Fruit fly (Drosophila melanogaster) whole organism, embryonic: ENCODE results near the gene Rbp.

Experiments used
- Atf-2 ChIP-seq: fragments of 200-800 bp; sonication (Bioruptor generic); optimal IDR thresholded peaks from 2 replicates; lab custom pipeline; 2016; ENCODE audit warnings: missing biosample characterization, missing genetic modification characterization
- B-H1 ChIP-seq: fragments of 200-800 bp; sonication (Bioruptor generic); IDR thresholded peaks from 3 replicates; pipeline ENCODE4 v1.3.6; 2022; ENCODE audit warnings: missing biosample characterization, missing genetic modification characterization
- Blimp-1 ChIP-seq: fragments of 200-800 bp; sonication (Bioruptor generic); optimal IDR thresholded peaks from 3 replicates; lab custom pipeline; 2018; ENCODE audit warnings: missing biosample characterization, missing genetic modification characterization, mild to moderate bottlenecking, moderate library complexity, missing genetic modification reagents
- CG10267 ChIP-seq: fragments of 200-800 bp; sonication (Bioruptor generic); optimal IDR thresholded peaks from 2 replicates; lab custom pipeline; 2018; ENCODE audit warnings: missing biosample characterization, mild to moderate bottlenecking, missing genetic modification characterization, moderate library complexity
- CG10654 ChIP-seq: fragments of 200-800 bp; sonication (Bioruptor generic); optimal IDR thresholded peaks from 2 replicates; lab custom pipeline; 2016; ENCODE audit warnings: missing biosample characterization, missing genetic modification characterization
- CG10959 ChIP-seq: fragments of 200-800 bp; sonication (Bioruptor generic); IDR thresholded peaks from 2 replicates; pipeline ENCODE4 v1.3.6; 2022; ENCODE audit warnings: missing biosample characterization, missing genetic modification characterization
- CG11695 ChIP-seq: fragments of 200-800 bp; sonication (Bioruptor generic); IDR thresholded peaks from 3 replicates; pipeline ENCODE4 v1.3.6; 2022; ENCODE audit warnings: missing biosample characterization, missing genetic modification characterization
- CG12155 ChIP-seq: fragments of 200-800 bp; sonication (Bioruptor generic); optimal IDR thresholded peaks from 3 replicates; lab custom pipeline; 2016; ENCODE audit warnings: missing biosample characterization, missing genetic modification characterization
- CG12659 ChIP-seq: fragments of 200-800 bp; sonication (Bioruptor generic); optimal IDR thresholded peaks from 3 replicates; lab custom pipeline; 2017; ENCODE audit warnings: mild to moderate bottlenecking, missing biosample characterization, missing genetic modification reagents, missing genetic modification characterization
- CG13775 ChIP-seq: fragments of 200-800 bp; sonication (Bioruptor generic); optimal IDR thresholded peaks from 3 replicates; lab custom pipeline; 2017; ENCODE audit warnings: missing biosample characterization, mild to moderate bottlenecking, missing genetic modification characterization
- CG14710 ChIP-seq: fragments of 200-800 bp; sonication (Bioruptor generic); optimal IDR thresholded peaks from 3 replicates; lab custom pipeline; 2019; ENCODE audit warnings: missing biosample characterization, mild to moderate bottlenecking, missing genetic modification characterization, moderate library complexity
- CG1529 ChIP-seq: fragments of 200-800 bp; sonication (Bioruptor generic); optimal IDR thresholded peaks from 3 replicates; lab custom pipeline; 2018; ENCODE audit warnings: missing biosample characterization, missing genetic modification characterization
- CG17186 ChIP-seq: fragments of 200-800 bp; sonication (Bioruptor generic); optimal IDR thresholded peaks from 3 replicates; lab custom pipeline; 2017; ENCODE audit warnings: missing biosample characterization, missing genetic modification reagents, missing genetic modification characterization
- CG18011 ChIP-seq: fragments of 200-800 bp; sonication (Bioruptor generic); optimal IDR thresholded peaks from 2 replicates; lab custom pipeline; 2017; ENCODE audit warnings: missing biosample characterization, missing genetic modification characterization, mild to moderate bottlenecking, moderate library complexity, missing genotype
- CG18262 ChIP-seq: fragments of 200-800 bp; optimal IDR thresholded peaks from 3 replicates; lab custom pipeline; 2019; ENCODE audit warnings: missing biosample characterization, mild to moderate bottlenecking, missing genetic modification characterization, moderate library complexity
- CG18619 ChIP-seq: fragments of 200-800 bp; sonication (Bioruptor generic); optimal IDR thresholded peaks from 3 replicates; lab custom pipeline; 2017; ENCODE audit warnings: missing biosample characterization, mild to moderate bottlenecking, missing genetic modification characterization
- CG30020 ChIP-seq: fragments of 200-800 bp; optimal IDR thresholded peaks from 2 replicates; lab custom pipeline; 2019; ENCODE audit warnings: missing biosample characterization, mild to moderate bottlenecking, missing genetic modification characterization, moderate library complexity
- CG31441 ChIP-seq: fragments of 200-800 bp; sonication (Bioruptor generic); IDR thresholded peaks from 2 replicates; pipeline ENCODE4 v1.3.6; 2022; ENCODE audit warnings: missing biosample characterization, missing genetic modification characterization
- CG3847 ChIP-seq: fragments of 200-800 bp; sonication (Bioruptor generic); IDR thresholded peaks from 2 replicates; pipeline ENCODE4 v1.3.6; 2022; ENCODE audit warnings: missing biosample characterization, missing genetic modification characterization
- CG7271 ChIP-seq: fragments of 200-800 bp; sonication (Bioruptor generic); optimal IDR thresholded peaks from 2 replicates; lab custom pipeline; 2018; ENCODE audit warnings: missing biosample characterization, mild to moderate bottlenecking, missing genetic modification characterization, moderate library complexity
- CG7963 ChIP-seq: fragments of 200-800 bp; sonication (Bioruptor generic); IDR thresholded peaks from 3 replicates; pipeline ENCODE4 v1.3.6; 2022; ENCODE audit warnings: missing biosample characterization, missing genetic modification characterization; ENCODE audit not compliant: partially characterized antibody
- CG7987 ChIP-seq: fragments of 200-800 bp; sonication (Bioruptor generic); optimal IDR thresholded peaks from 2 replicates; lab custom pipeline; 2018; ENCODE audit warnings: missing biosample characterization, mild to moderate bottlenecking, missing genetic modification characterization, moderate library complexity
- CG8765 ChIP-seq: fragments of 200-800 bp; sonication (Bioruptor generic); IDR thresholded peaks from 2 replicates; pipeline ENCODE4 v1.3.6; 2022; ENCODE audit warnings: missing biosample characterization, missing genetic modification characterization
- CG9797 ChIP-seq: fragments of 200-800 bp; sonication (Bioruptor generic); optimal IDR thresholded peaks from 3 replicates; lab custom pipeline; 2018; ENCODE audit warnings: missing biosample characterization, mild to moderate bottlenecking, missing genetic modification characterization
- Deaf1 ChIP-seq: fragments of 200-800 bp; optimal IDR thresholded peaks from 3 replicates; lab custom pipeline; 2019; ENCODE audit warnings: missing biosample characterization, mild to moderate bottlenecking, missing genetic modification characterization, moderate library complexity
- Doc2 ChIP-seq: fragments of 200-800 bp; sonication (Bioruptor generic); IDR thresholded peaks from 2 replicates; pipeline ENCODE4 v1.3.6; 2022; ENCODE audit warnings: missing biosample characterization, missing genetic modification characterization
- Drgx ChIP-seq: fragments of 200-800 bp; sonication (Bioruptor generic); IDR thresholded peaks from 2 replicates; pipeline ENCODE4 v1.3.6; 2022; ENCODE audit warnings: missing biosample characterization, missing genetic modification characterization
- Elba2 ChIP-seq: fragments of 200-800 bp; sonication (Bioruptor generic); optimal IDR thresholded peaks from 3 replicates; lab custom pipeline; 2016; ENCODE audit warnings: missing biosample characterization, missing genetic modification characterization
- HLH4C ChIP-seq: fragments of 200-800 bp; sonication (Bioruptor generic); IDR thresholded peaks from 3 replicates; pipeline ENCODE4 v1.3.6; 2022; ENCODE audit warnings: missing biosample characterization, missing genetic modification characterization; ENCODE audit not compliant: partially characterized antibody
- Hr39 ChIP-seq: fragments of >200 bp; optimal IDR thresholded peaks from 2 replicates; lab custom pipeline; 2017
- Jarid2 ChIP-seq: fragments of 200-800 bp; sonication (Bioruptor generic); optimal IDR thresholded peaks from 3 replicates; lab custom pipeline; 2017; ENCODE audit warnings: mild to moderate bottlenecking, missing biosample characterization, missing genetic modification reagents, missing genetic modification characterization
- Kr ChIP-seq: fragments of 200-800 bp; sonication (Bioruptor generic); optimal IDR thresholded peaks from 2 replicates; lab custom pipeline; 2017; ENCODE audit warnings: missing biosample characterization, mild to moderate bottlenecking, missing genetic modification characterization
- MESR4 ChIP-seq: fragments of 200-800 bp; sonication (Bioruptor generic); optimal IDR thresholded peaks from 2 replicates; lab custom pipeline; 2018; ENCODE audit warnings: missing biosample characterization, mild to moderate bottlenecking, missing genetic modification characterization, moderate library complexity
- NC2α ChIP-seq: fragments of 200-800 bp; sonication (Bioruptor generic); optimal IDR thresholded peaks from 2 replicates; lab custom pipeline; 2016; ENCODE audit warnings: missing biosample characterization, missing genetic modification characterization
- Nf-YA ChIP-seq: fragments of 200-800 bp; sonication (Bioruptor generic); IDR thresholded peaks from 2 replicates; pipeline ENCODE4 v1.3.6; 2022; ENCODE audit warnings: missing biosample characterization, missing genetic modification characterization
- Oaz ChIP-seq: fragments of 200-800 bp; sonication (Bioruptor generic); IDR thresholded peaks from 2 replicates; pipeline ENCODE4 v1.3.6; 2022; ENCODE audit warnings: missing biosample characterization, missing genetic modification characterization
- Optix ChIP-seq: fragments of 200-800 bp; sonication (Bioruptor generic); IDR thresholded peaks from 3 replicates; pipeline ENCODE4 v1.3.6; 2022; ENCODE audit warnings: missing biosample characterization, missing genetic modification characterization
- ab ChIP-seq: fragments of 200-800 bp; sonication (Bioruptor generic); optimal IDR thresholded peaks from 2 replicates; lab custom pipeline; 2016; ENCODE audit warnings: missing biosample characterization, missing genetic modification characterization
- abd-A ChIP-seq: fragments of 200-800 bp; sonication (Bioruptor generic); optimal IDR thresholded peaks from 3 replicates; lab custom pipeline; 2019; ENCODE audit warnings: missing biosample characterization, mild to moderate bottlenecking, missing genetic modification characterization, moderate library complexity
- dmrt99B ChIP-seq: fragments of 200-800 bp; sonication (Bioruptor generic); optimal IDR thresholded peaks from 2 replicates; lab custom pipeline; 2018; ENCODE audit warnings: missing biosample characterization, mild to moderate bottlenecking, missing genetic modification characterization, moderate library complexity
- gem ChIP-seq: fragments of 200-800 bp; sonication (Bioruptor generic); optimal IDR thresholded peaks from 2 replicates; lab custom pipeline; 2019; ENCODE audit warnings: missing biosample characterization, mild to moderate bottlenecking, missing genetic modification characterization, moderate library complexity
- gfzf ChIP-seq: fragments of 200-800 bp; sonication (Bioruptor generic); optimal IDR thresholded peaks from 2 replicates; lab custom pipeline; 2016; ENCODE audit warnings: missing biosample characterization, mild to moderate bottlenecking, missing genetic modification characterization, moderate library complexity
- inv ChIP-seq: fragments of 200-800 bp; sonication (Bioruptor generic); IDR thresholded peaks from 2 replicates; pipeline ENCODE4 v1.3.6; 2022; ENCODE audit warnings: missing biosample characterization, missing genetic modification characterization; ENCODE audit not compliant: partially characterized antibody
- ken ChIP-seq: fragments of 200-800 bp; sonication (Bioruptor generic); IDR thresholded peaks from 3 replicates; pipeline ENCODE4 v1.3.6; 2022; ENCODE audit warnings: missing biosample characterization, missing genetic modification characterization
- mld ChIP-seq: fragments of 200-800 bp; sonication (Bioruptor generic); IDR thresholded peaks from 3 replicates; pipeline ENCODE4 v1.3.6; 2022; ENCODE audit warnings: missing biosample characterization, missing genetic modification characterization; ENCODE audit not compliant: partially characterized antibody
- repo ChIP-seq: fragments of 200-800 bp; sonication (Bioruptor generic); optimal IDR thresholded peaks from 2 replicates; lab custom pipeline; 2016; ENCODE audit warnings: missing biosample characterization, missing genetic modification characterization
- rib ChIP-seq: fragments of 200-800 bp; sonication (Bioruptor generic); IDR thresholded peaks from 2 replicates; pipeline ENCODE4 v1.3.6; 2022; ENCODE audit warnings: missing biosample characterization, missing genetic modification characterization
- sqz ChIP-seq: fragments of 200-800 bp; sonication (Bioruptor generic); optimal IDR thresholded peaks from 3 replicates; lab custom pipeline; 2018; ENCODE audit warnings: missing biosample characterization, mild to moderate bottlenecking, missing genetic modification characterization
- tup ChIP-seq: fragments of 200-800 bp; sonication (Bioruptor generic); optimal IDR thresholded peaks from 2 replicates; lab custom pipeline; 2016; ENCODE audit warnings: missing biosample characterization, mild to moderate bottlenecking, missing genetic modification characterization, moderate library complexity
- z ChIP-seq: fragments of 200-800 bp; sonication (Bioruptor generic); IDR thresholded peaks from 3 replicates; pipeline ENCODE4 v1.3.6; 2022; ENCODE audit warnings: missing biosample characterization, missing genetic modification characterization
- zen ChIP-seq: fragments of 200-800 bp; sonication (Bioruptor generic); optimal IDR thresholded peaks from 3 replicates; lab custom pipeline; 2018; ENCODE audit warnings: missing biosample characterization, mild to moderate bottlenecking, missing genetic modification characterization, moderate library complexity

Gene Rbp

dm6 chr3R:15420375-15420931 is 46.0 kb downstream of the Rbp start (continued):
- TF ChIP-seq CG7963 (GFP tag; lab: Robert Waterston, UW), result no peak
- no peak for TF ChIP-seq CG18262 (tag; lab: Kevin White, UChicago)
- TF ChIP-seq Kr (GFP tag; lab: Kevin White, UChicago), result peak; percentile 90
- no peak for TF ChIP-seq tup
- no peak for TF ChIP-seq CG18011 (GFP tag; lab: Kevin White, UChicago)
- TF ChIP-seq B-H1 (GFP tag; lab: Robert Waterston, UW), result no peak
- no peak for TF ChIP-seq HLH4C (GFP tag; lab: Robert Waterston, UW)
- TF ChIP-seq rib (GFP tag; lab: Robert Waterston, UW), result peak; percentile 25; the same call in 1 of the 2 replicates
- TF ChIP-seq CG1529, result no peak
- TF ChIP-seq Jarid2, result peak; percentile 43
- TF ChIP-seq Hr39 (lab: Kevin White, UChicago), result peak; percentile 98
- TF ChIP-seq Nf-YA (GFP tag; lab: Robert Waterston, UW), result 0 out of 2 replicates have a peak, but pooled peaks have one; percentile 10
- TF ChIP-seq dmrt99B (tag; lab: Kevin White, UChicago), result no peak
- TF ChIP-seq inv (GFP tag; lab: Robert Waterston, UW), result no peak
- TF ChIP-seq CG18619 (GFP tag; lab: Kevin White, UChicago), result no peak
- TF ChIP-seq repo (GFP tag; lab: Kevin White, UChicago), result no peak
- TF ChIP-seq CG8765 (GFP tag; lab: Robert Waterston, UW), result no peak
- TF ChIP-seq Oaz (GFP tag; lab: Robert Waterston, UW), result no peak
- TF ChIP-seq MESR4 (GFP tag; lab: Kevin White, UChicago), result peak; percentile 5
- TF ChIP-seq ken (GFP tag; lab: Robert Waterston, UW), result no peak
- no peak for TF ChIP-seq CG10959 (GFP tag; lab: Robert Waterston, UW)
- no peak for TF ChIP-seq NC2α (GFP tag; lab: Kevin White, UChicago)
- no peak for TF ChIP-seq CG10267 (tag; lab: Kevin White, UChicago)
- peak; percentile 44 for TF ChIP-seq Blimp-1 (GFP tag; lab: Kevin White, UChicago)
- TF ChIP-seq CG3847 (GFP tag; lab: Robert Waterston, UW), result no peak
- peak; percentile 99 for TF ChIP-seq Deaf1 (tag; lab: Kevin White, UChicago)
- TF ChIP-seq mld (GFP tag; lab: Robert Waterston, UW), result no peak
- no peak for TF ChIP-seq gfzf (GFP tag; lab: Kevin White, UChicago)
- TF ChIP-seq gem (tag; lab: Kevin White, UChicago), result no peak
- no peak for TF ChIP-seq Elba2 (GFP tag; lab: Kevin White, UChicago)
- no peak for TF ChIP-seq CG30020 (tag; lab: Kevin White, UChicago)
- TF ChIP-seq CG7271 (tag; lab: Kevin White, UChicago), result no peak
- peak; percentile 47 for TF ChIP-seq zen (tag; lab: Kevin White, UChicago)
- TF ChIP-seq ab, result no peak
- no peak for TF ChIP-seq Drgx (GFP tag; lab: Robert Waterston, UW)
- TF ChIP-seq CG10654 (GFP tag; lab: Kevin White, UChicago), result no peak
- TF ChIP-seq CG12659 (GFP tag; lab: Kevin White, UChicago), result no peak
- no peak for TF ChIP-seq Doc2 (GFP tag; lab: Robert Waterston, UW)
- no peak for TF ChIP-seq CG14710 (tag; lab: Kevin White, UChicago)
- no peak for TF ChIP-seq CG9797 (GFP tag; lab: Kevin White, UChicago)
- no peak for TF ChIP-seq Optix (GFP tag; lab: Robert Waterston, UW)
- 0 out of 3 replicates have a peak, but pooled peaks have one; percentile 53 for TF ChIP-seq CG11695
- no peak for TF ChIP-seq CG13775
- TF ChIP-seq z (GFP tag; lab: Robert Waterston, UW), result 0 out of 3 replicates have a peak, but pooled peaks have one; percentile 43
- no peak for TF ChIP-seq CG17186 (GFP tag; lab: Kevin White, UChicago)
- no peak for TF ChIP-seq CG12155 (GFP tag; lab: Kevin White, UChicago)
- TF ChIP-seq CG7987 (GFP tag; lab: Kevin White, UChicago), result no peak
- TF ChIP-seq CG31441 (GFP tag; lab: Robert Waterston, UW), result no peak
- peak; percentile 58 for TF ChIP-seq abd-A (tag; lab: Kevin White, UChicago)
- peak; percentile 82 for TF ChIP-seq sqz (GFP tag; lab: Kevin White, UChicago)
- TF ChIP-seq Atf-2 (GFP tag; lab: Kevin White, UChicago), result no peak
